Fruit fly (Drosophila melanogaster) whole organism, embryonic: ENCODE results near the gene Sar1.
A peak's percentile ranks its signal among the peaks of the same experiment; 100 is the strongest.

Experiments used
- Ada2b ChIP-seq: fragments of 200-800 bp; sonication (Bioruptor generic); IDR thresholded peaks from 2 replicates; pipeline ENCODE4 v1.3.6; 2022; ENCODE audit warnings: missing biosample characterization, missing genetic modification characterization
- CG10431 ChIP-seq: fragments of 200-800 bp; sonication (Bioruptor generic); optimal IDR thresholded peaks from 3 replicates; lab custom pipeline; 2018; ENCODE audit warnings: missing biosample characterization, mild to moderate bottlenecking, missing genetic modification characterization
- CG12659 ChIP-seq: fragments of 200-800 bp; sonication (Bioruptor generic); optimal IDR thresholded peaks from 3 replicates; lab custom pipeline; 2017; ENCODE audit warnings: mild to moderate bottlenecking, missing biosample characterization, missing genetic modification reagents, missing genetic modification characterization
- CG12769 ChIP-seq: fragments of 200-800 bp; sonication (Bioruptor generic); optimal IDR thresholded peaks from 2 replicates; lab custom pipeline; 2019; ENCODE audit warnings: missing biosample characterization, mild to moderate bottlenecking, missing genetic modification characterization, moderate library complexity
- CG13775 ChIP-seq: fragments of 200-800 bp; sonication (Bioruptor generic); optimal IDR thresholded peaks from 3 replicates; lab custom pipeline; 2017; ENCODE audit warnings: missing biosample characterization, mild to moderate bottlenecking, missing genetic modification characterization
- CG14441 ChIP-seq: fragments of 200-800 bp; sonication (Bioruptor generic); IDR thresholded peaks from 2 replicates; pipeline ENCODE4 v1.3.6; 2022; ENCODE audit warnings: missing biosample characterization, missing genetic modification characterization
- CG14667 ChIP-seq: fragments of 200-800 bp; sonication (Bioruptor generic); IDR thresholded peaks from 2 replicates; pipeline ENCODE4 v1.3.6; 2022; ENCODE audit warnings: missing biosample characterization, missing genetic modification characterization
- CG14965 ChIP-seq: fragments of 200-800 bp; sonication (Bioruptor generic); optimal IDR thresholded peaks from 2 replicates; lab custom pipeline; 2016; ENCODE audit warnings: missing biosample characterization, missing genetic modification characterization, borderline replicate concordance
- CG15696 ChIP-seq: fragments of 200-800 bp; sonication (Bioruptor generic); optimal IDR thresholded peaks from 2 replicates; lab custom pipeline; 2019; ENCODE audit warnings: missing biosample characterization, mild to moderate bottlenecking, missing genetic modification characterization, moderate library complexity
- CG16779 ChIP-seq: fragments of 200-800 bp; sonication (Bioruptor generic); IDR thresholded peaks from 2 replicates; pipeline ENCODE4 v1.3.6; 2022; ENCODE audit warnings: missing biosample characterization, missing genetic modification characterization
- CG17361 ChIP-seq: fragments of 200-800 bp; sonication (Bioruptor generic); IDR thresholded peaks from 3 replicates; pipeline ENCODE4 v1.3.6; 2022; ENCODE audit warnings: missing biosample characterization, missing genetic modification characterization
- CG18476 ChIP-seq: fragments of 200-800 bp; sonication (Bioruptor generic); optimal IDR thresholded peaks from 2 replicates; lab custom pipeline; 2016; ENCODE audit warnings: missing biosample characterization, mild to moderate bottlenecking, missing genetic modification characterization
- CG2116 ChIP-seq: fragments of 200-800 bp; sonication (Bioruptor generic); optimal IDR thresholded peaks from 3 replicates; lab custom pipeline; 2018; ENCODE audit warnings: missing biosample characterization, mild to moderate bottlenecking, missing genetic modification characterization
- CG2120 ChIP-seq: fragments of 200-800 bp; sonication (Bioruptor generic); optimal IDR thresholded peaks from 3 replicates; lab custom pipeline; 2016; ENCODE audit warnings: missing biosample characterization, missing genetic modification characterization
- CG8089 ChIP-seq: fragments of 200-800 bp; sonication (Bioruptor generic); optimal IDR thresholded peaks from 3 replicates; lab custom pipeline; 2016; ENCODE audit warnings: missing biosample characterization, missing genetic modification characterization
- Dip3 ChIP-seq: fragments of 200-800 bp; sonication (Bioruptor generic); optimal IDR thresholded peaks from 3 replicates; lab custom pipeline; 2016; ENCODE audit warnings: missing biosample characterization, missing genetic modification characterization
- Dref ChIP-seq: fragments of 200-800 bp; sonication (Bioruptor generic); IDR thresholded peaks from 2 replicates; pipeline ENCODE4 v1.3.6; 2022; ENCODE audit warnings: missing biosample characterization, missing genetic modification characterization
- Fer3 ChIP-seq: fragments of 200-800 bp; sonication (Bioruptor generic); optimal IDR thresholded peaks from 2 replicates; lab custom pipeline; 2018; ENCODE audit warnings: missing biosample characterization, mild to moderate bottlenecking, missing genetic modification characterization, moderate library complexity
- GATAe ChIP-seq: fragments of 200-800 bp; sonication (Bioruptor generic); conservative IDR thresholded peaks from 2 replicates; pipeline ENCODE4 v1.3.6; 2022; ENCODE audit warnings: missing biosample characterization, missing genetic modification characterization
- HLH4C ChIP-seq: fragments of 200-800 bp; sonication (Bioruptor generic); IDR thresholded peaks from 3 replicates; pipeline ENCODE4 v1.3.6; 2022; ENCODE audit warnings: missing biosample characterization, missing genetic modification characterization; ENCODE audit not compliant: partially characterized antibody
- Lpt ChIP-seq: fragments of >200 bp; optimal IDR thresholded peaks from 2 replicates; lab custom pipeline; 2018; ENCODE audit warnings: missing biosample characterization, missing genetic modification characterization
- Med ChIP-seq: fragments of 200-800 bp; sonication (Bioruptor generic); peaks from one replicate; lab custom pipeline; 2016; ENCODE audit warnings: missing biosample characterization, missing genetic modification characterization, mild to moderate bottlenecking, inconsistent platforms, moderate library complexity
- Opbp ChIP-seq: fragments of 200-800 bp; sonication (Bioruptor generic); IDR thresholded peaks from 3 replicates; pipeline ENCODE4 v1.3.6; 2022; ENCODE audit warnings: missing biosample characterization, missing genetic modification characterization; ENCODE audit not compliant: partially characterized antibody
- Spps ChIP-seq: fragments of 200-800 bp; sonication (Bioruptor generic); optimal IDR thresholded peaks from 2 replicates; lab custom pipeline; 2018; ENCODE audit warnings: missing biosample characterization, mild to moderate bottlenecking, missing genetic modification characterization
- Sry-β ChIP-seq: fragments of 200-800 bp; sonication (Bioruptor generic); optimal IDR thresholded peaks from 2 replicates; lab custom pipeline; 2018; ENCODE audit warnings: missing biosample characterization, mild to moderate bottlenecking, missing genetic modification characterization, moderate library complexity
- amos ChIP-seq: fragments of 200-800 bp; sonication (Bioruptor generic); IDR thresholded peaks from 2 replicates; pipeline ENCODE4 v1.3.6; 2022; ENCODE audit warnings: missing biosample characterization, missing genetic modification characterization; ENCODE audit not compliant: partially characterized antibody
- ato ChIP-seq: fragments of 200-800 bp; sonication (Bioruptor generic); IDR thresholded peaks from 2 replicates; pipeline ENCODE4 v1.3.6; 2022; ENCODE audit warnings: missing biosample characterization, missing genetic modification characterization; ENCODE audit not compliant: partially characterized antibody
- crp ChIP-seq, 2 experiments: fragments of 200-800 bp; sonication (Bioruptor generic); optimal IDR thresholded peaks; 2 replicates in 1 of 2; 3 replicates in 1 of 2; lab custom pipeline; 2017; ENCODE audit warnings: missing biosample characterization in 2 of 2, missing genetic modification characterization in 2 of 2, mild to moderate bottlenecking in 1 of 2, moderate library complexity in 1 of 2
- cwo ChIP-seq: fragments of 200-800 bp; sonication (Bioruptor generic); optimal IDR thresholded peaks from 3 replicates; lab custom pipeline; 2017; ENCODE audit warnings: missing biosample characterization, missing genetic modification characterization, mild to moderate bottlenecking, moderate library complexity, missing genetic modification reagents
- exex ChIP-seq: fragments of 200-800 bp; sonication (Bioruptor generic); optimal IDR thresholded peaks from 4 replicates; lab custom pipeline; 2018; ENCODE audit warnings: missing biosample characterization, mild to moderate bottlenecking, missing genetic modification characterization, moderate library complexity
- fu2 ChIP-seq: fragments of 200-800 bp; sonication (Bioruptor generic); optimal IDR thresholded peaks from 2 replicates; lab custom pipeline; 2016; ENCODE audit warnings: missing biosample characterization, missing genetic modification characterization
- gcm ChIP-seq: fragments of 200-800 bp; sonication (Bioruptor generic); optimal IDR thresholded peaks from 2 replicates; lab custom pipeline; 2019; ENCODE audit warnings: missing biosample characterization, mild to moderate bottlenecking, missing genetic modification characterization, moderate library complexity
- gcm2 ChIP-seq: fragments of 200-800 bp; sonication (Bioruptor generic); optimal IDR thresholded peaks from 2 replicates; lab custom pipeline; 2016; ENCODE audit warnings: missing biosample characterization, missing genetic modification characterization
- gem ChIP-seq: fragments of 200-800 bp; sonication (Bioruptor generic); optimal IDR thresholded peaks from 2 replicates; lab custom pipeline; 2019; ENCODE audit warnings: missing biosample characterization, mild to moderate bottlenecking, missing genetic modification characterization, moderate library complexity
- grau ChIP-seq: fragments of 200-800 bp; optimal IDR thresholded peaks from 3 replicates; lab custom pipeline; 2019; ENCODE audit warnings: missing biosample characterization, mild to moderate bottlenecking, missing genetic modification characterization, moderate library complexity
- grn ChIP-seq: fragments of 200-800 bp; sonication (Bioruptor generic); optimal IDR thresholded peaks from 3 replicates; lab custom pipeline; 2017; ENCODE audit warnings: missing biosample characterization, missing genetic modification characterization
- ham ChIP-seq: fragments of 200-800 bp; sonication (Bioruptor generic); IDR thresholded peaks from 2 replicates; pipeline ENCODE4 v1.3.6; 2022; ENCODE audit warnings: missing biosample characterization, missing genetic modification characterization
- hb ChIP-seq: fragments of 200-800 bp; sonication (Bioruptor generic); IDR thresholded peaks from 3 replicates; pipeline ENCODE4 v1.3.6; 2022; ENCODE audit warnings: missing biosample characterization, missing genetic modification characterization; ENCODE audit not compliant: partially characterized antibody
- ind ChIP-seq: fragments of 200-800 bp; sonication (Bioruptor generic); optimal IDR thresholded peaks from 3 replicates; lab custom pipeline; 2016; ENCODE audit warnings: missing biosample characterization, missing genetic modification characterization
- insv ChIP-seq, 2 experiments: fragments of 200-800 bp; sonication (Bioruptor generic); optimal IDR thresholded peaks; 3 replicates each; lab custom pipeline; 2016 to 2018; ENCODE audit warnings: missing biosample characterization in 2 of 2, missing genetic modification characterization in 2 of 2
- lov ChIP-seq, 2 experiments: fragments of 200-800 bp in 1 of 2; fragments of >200 bp in 1 of 2; sonication (Bioruptor generic) in 1 of 2; IDR thresholded peaks in 1 of 2; optimal IDR thresholded peaks in 1 of 2; 2 replicates in 1 of 2; 3 replicates in 1 of 2; pipeline versions ENCODE4 v1.3.6 to Lab custom; 2017 to 2022; ENCODE audit warnings: missing biosample characterization in 1 of 2, missing genetic modification characterization in 1 of 2
- onecut ChIP-seq: fragments of 200-800 bp; sonication (Bioruptor generic); IDR thresholded peaks from 2 replicates; pipeline ENCODE4 v1.3.6; 2022; ENCODE audit warnings: missing biosample characterization, missing genetic modification characterization
- pita ChIP-seq: fragments of 200-800 bp; sonication (Bioruptor generic); optimal IDR thresholded peaks from 2 replicates; lab custom pipeline; 2017; ENCODE audit warnings: missing biosample characterization, mild to moderate bottlenecking, missing genetic modification characterization
- scrt ChIP-seq: fragments of 200-800 bp; sonication (Bioruptor generic); optimal IDR thresholded peaks from 2 replicates; lab custom pipeline; 2018; ENCODE audit warnings: missing biosample characterization, mild to moderate bottlenecking, missing genetic modification characterization, moderate library complexity
- tio ChIP-seq: fragments of 200-800 bp; sonication (Bioruptor generic); optimal IDR thresholded peaks from 2 replicates; lab custom pipeline; 2017; ENCODE audit warnings: missing biosample characterization, missing genetic modification characterization, inconsistent platforms
- tup ChIP-seq: fragments of 200-800 bp; sonication (Bioruptor generic); optimal IDR thresholded peaks from 2 replicates; lab custom pipeline; 2016; ENCODE audit warnings: missing biosample characterization, mild to moderate bottlenecking, missing genetic modification characterization, moderate library complexity
- unc-4 ChIP-seq: fragments of 200-800 bp; sonication (Bioruptor generic); IDR thresholded peaks from 2 replicates; pipeline ENCODE4 v1.3.6; 2022; ENCODE audit warnings: missing biosample characterization, missing genetic modification characterization; ENCODE audit not compliant: partially characterized antibody
- zfh2 ChIP-seq: fragments of 200-800 bp; sonication (Bioruptor generic); optimal IDR thresholded peaks from 2 replicates; lab custom pipeline; 2016; ENCODE audit warnings: missing biosample characterization, missing genetic modification characterization

The Sar1 gene

dm6 chr3R:22381077-22381476 lies 24.6 kb downstream of the Sar1 start, which contains the start of gene CG43342 (continued):
- no peak for TF ChIP-seq gem (tag; lab: Kevin White, UChicago)
- TF ChIP-seq CG14965 (GFP tag; lab: Kevin White, UChicago) = no peak
- TF ChIP-seq amos (GFP tag; lab: Robert Waterston, UW) = peak; percentile 77
- no peak for TF ChIP-seq pita (GFP tag; lab: Kevin White, UChicago)
- peak; percentile 69 for TF ChIP-seq CG2116 (GFP tag; lab: Kevin White, UChicago)
- TF ChIP-seq tup = no peak
- no peak for TF ChIP-seq CG14667
- TF ChIP-seq Fer3 = no peak
- no peak for TF ChIP-seq Ada2b (GFP tag; lab: Robert Waterston, UW)
- no peak for TF ChIP-seq ind (GFP tag; lab: Kevin White, UChicago)
- TF ChIP-seq grn (GFP tag; lab: Kevin White, UChicago) = no peak
- no peak for TF ChIP-seq fu2 (GFP tag; lab: Kevin White, UChicago)
- TF ChIP-seq CG17361 = no peak
- no peak for TF ChIP-seq exex (tag; lab: Kevin White, UChicago)
- TF ChIP-seq, all 482 proteins: peak for 45

dm6 chr3R:22381735-22382134 lies 25.2 kb downstream of the Sar1 start, which contains the start of gene Gpdh3:
TSS of gene Gpdh3 (plus strand) at chr3R:22382035.
- TF ChIP-seq cwo (GFP tag; lab: Kevin White, UChicago) (no peak), CG14441 (GFP tag; lab: Robert Waterston, UW) (no peak), Opbp (GFP tag; lab: Robert Waterston, UW) (0 out of 3 replicates have a peak, but pooled peaks have one; percentile 35), Med (GFP tag; lab: Kevin White, UChicago) (peak; percentile 49), hb (no peak), ato (GFP tag; lab: Robert Waterston, UW) (no peak), ham (no peak), CG16779 (GFP tag; lab: Robert Waterston, UW) (no peak), Dip3 (GFP tag; lab: Kevin White, UChicago) (no peak), unc-4 (no peak), CG12769 (tag; lab: Kevin White, UChicago) (no peak), onecut (GFP tag; lab: Robert Waterston, UW) (no peak), gcm (GFP tag; lab: Kevin White, UChicago) (peak; percentile 40)

dm6 chr3R:22389614-22390013 lies 33.1 kb downstream of the Sar1 start, which contains the start of the genes CAH8 and CG7059:
TSS of gene CAH8 (minus strand) at chr3R:22389714.
TSS of gene CG7059 (plus strand) at chr3R:22389780.
- TF ChIP-seq CG18476 = no peak
- no peak for TF ChIP-seq Sry-β (GFP tag; lab: Kevin White, UChicago)
- TF ChIP-seq crp (GFP tag; optimal IDR thresholded peaks at IDR 0.05; lab: Kevin White, UChicago) = peak in 1 of 2 experiments; percentile 3
- TF ChIP-seq exex (tag; lab: Kevin White, UChicago) = no peak
- no peak for TF ChIP-seq CG12659 (GFP tag; lab: Kevin White, UChicago)
- no peak for TF ChIP-seq tio (GFP tag; lab: Kevin White, UChicago)
- TF ChIP-seq Spps (tag; lab: Kevin White, UChicago) = no peak
- TF ChIP-seq grau (tag; lab: Kevin White, UChicago) = no peak
- no peak for TF ChIP-seq GATAe (GFP tag; lab: Robert Waterston, UW)
- no peak for TF ChIP-seq lov (optimal IDR thresholded peaks at IDR 0.05; lab: Kevin White, UChicago)
- TF ChIP-seq lov (GFP tag; IDR thresholded peaks at IDR 0.05; lab: Robert Waterston, UW) = no peak
- TF ChIP-seq CG8089 = no peak
- TF ChIP-seq CG10431 (GFP tag; lab: Kevin White, UChicago) = no peak
- no peak for TF ChIP-seq zfh2
- peak; percentile 90 for TF ChIP-seq onecut (GFP tag; lab: Robert Waterston, UW)
- TF ChIP-seq insv (GFP tag; optimal IDR thresholded peaks at IDR 0.05; lab: Kevin White, UChicago) = peak in 1 of 2 experiments; percentile 2
- no peak for TF ChIP-seq CG2120 (GFP tag; lab: Kevin White, UChicago)
- no peak for TF ChIP-seq Lpt
- TF ChIP-seq HLH4C = no peak
- TF ChIP-seq Dref (GFP tag; lab: Robert Waterston, UW) = no peak
- TF ChIP-seq scrt (GFP tag; lab: Kevin White, UChicago) = peak; percentile 70
- TF ChIP-seq gcm2 (GFP tag; lab: Kevin White, UChicago) = no peak
- no peak for TF ChIP-seq CG13775 (GFP tag; lab: Kevin White, UChicago)
- no peak for TF ChIP-seq CG15696
